Worm (Caenorhabditis elegans) whole organism, L1 larva: ENCODE data around the gene C29E4.10.

Experiments used
- ama-1 ChIP-seq: fragments of 150-350 bp; optimal IDR thresholded peaks from 2 replicates; lab custom pipeline; 2014
- dpl-1 ChIP-seq, 3 experiments: fragments of 150-350 bp in 2 of 3; sonication (generic microtip) in 1 of 3; optimal IDR thresholded peaks; 2 replicates each; lab custom pipeline; 2014 to 2017; ENCODE audit warnings: missing biosample characterization in 3 of 3, missing genetic modification characterization in 3 of 3, missing genetic modification reagents in 3 of 3
- elt-3 ChIP-seq, 6 experiments: fragments of 150-350 bp in 1 of 6; sonication (generic microtip); optimal IDR thresholded peaks; 2 replicates each; lab custom pipeline; 2017 to 2018; ENCODE audit warnings: missing biosample characterization in 6 of 6, missing genetic modification characterization in 6 of 6, inconsistent platforms in 1 of 6
- nhr-77 ChIP-seq: fragments of 150-350 bp; optimal IDR thresholded peaks from 2 replicates; lab custom pipeline; 2014; ENCODE audit warnings: missing biosample characterization, missing genetic modification characterization
- pqm-1 ChIP-seq: sonication (generic microtip); optimal IDR thresholded peaks from 3 replicates; lab custom pipeline; 2017; ENCODE audit warnings: missing biosample characterization, missing genetic modification characterization
- skn-1 ChIP-seq: fragments of 150-350 bp; optimal IDR thresholded peaks from 2 replicates; lab custom pipeline; 2014; ENCODE audit warnings: missing biosample characterization, missing genetic modification characterization
- sptf-1 ChIP-seq: fragments of 150-350 bp; optimal IDR thresholded peaks from 2 replicates; lab custom pipeline; 2014; ENCODE audit warnings: missing biosample characterization, missing genetic modification characterization
- ztf-11 ChIP-seq, 2 experiments: sonication (generic microtip); optimal IDR thresholded peaks; 2 replicates each; lab custom pipeline; 2016 to 2017; ENCODE audit warnings: missing genetic modification characterization in 2 of 2, missing biosample characterization in 1 of 2, missing compliant biosample characterization in 1 of 2

ce11 chrIII:7907515-7907914 lies 30.1 kb upstream of the C29E4.10 start, which contains the start of gene pcp-5:
- TF ChIP-seq ama-1 (lab: Kevin White, UChicago) (no peak), nhr-77 (tag; lab: Kevin White, UChicago) (no peak), dpl-1 (GFP tag; optimal IDR thresholded peaks at IDR 0.05; lab: Kevin White, UChicago) (no peak), skn-1 (tag; lab: Kevin White, UChicago) (no peak), pqm-1 (tag; lab: Kevin White, UChicago) (no peak), sptf-1 (no peak), elt-3 (tag; optimal IDR thresholded peaks at IDR 0.05; lab: Kevin White, UChicago) (no peak), ztf-11 (tag; optimal IDR thresholded peaks at IDR 0.05; lab: Kevin White, UChicago) (no peak)
